Worm (Caenorhabditis elegans) whole organism, L1 larva: ENCODE measurements around the gene K08B5.1.

Source experiments
- C34B4.2 ChIP-seq: sonication (generic microtip); optimal IDR thresholded peaks from 2 replicates; lab custom pipeline; 2017; ENCODE audit warnings: mild to moderate bottlenecking, missing genetic modification characterization, missing compliant biosample characterization
- F16B12.6 ChIP-seq: fragments of 150-350 bp; optimal IDR thresholded peaks from 2 replicates; lab custom pipeline; 2014; ENCODE audit warnings: missing biosample characterization, missing genetic modification characterization
- Y116A8C.19 ChIP-seq: sonication (generic microtip); optimal IDR thresholded peaks from 2 replicates; lab custom pipeline; 2016; ENCODE audit warnings: missing compliant biosample characterization, missing genetic modification characterization, borderline replicate concordance
- blmp-1 ChIP-seq: fragments of 150-350 bp; optimal IDR thresholded peaks from 2 replicates; lab custom pipeline; 2014; ENCODE audit warnings: missing biosample characterization, missing genetic modification characterization
- dsc-1 ChIP-seq: sonication (generic microtip); optimal IDR thresholded peaks from 2 replicates; lab custom pipeline; 2016; ENCODE audit warnings: mild to moderate bottlenecking, missing genetic modification characterization, missing compliant biosample characterization
- efl-1 ChIP-seq, 4 experiments: fragments of 150-350 bp; optimal IDR thresholded peaks in 3 of 4; peaks in 1 of 4; 1 replicate in 1 of 4; 2 replicates in 3 of 4; lab custom pipeline; 2014; ENCODE audit warnings: missing biosample characterization in 2 of 4, missing genetic modification characterization in 2 of 4, missing genetic modification reagents in 2 of 4
- elt-2 ChIP-seq: sonication (generic microtip); optimal IDR thresholded peaks from 2 replicates; lab custom pipeline; 2016; ENCODE audit warnings: missing genetic modification characterization, mild to moderate bottlenecking, inconsistent platforms, missing compliant biosample characterization, missing genetic modification reagents
- fkh-4 ChIP-seq: sonication (generic microtip); optimal IDR thresholded peaks from 2 replicates; lab custom pipeline; 2016; ENCODE audit warnings: missing compliant biosample characterization, missing genetic modification characterization, borderline replicate concordance
- fos-1 ChIP-seq: fragments of 150-350 bp; optimal IDR thresholded peaks from 2 replicates; lab custom pipeline; 2014; ENCODE audit warnings: missing biosample characterization, missing genetic modification characterization
- hlh-17 ChIP-seq: fragments of 200-800 bp; sonication (Bioruptor generic); optimal IDR thresholded peaks from 2 replicates; lab custom pipeline; 2018; ENCODE audit warnings: missing genetic modification characterization, mild to moderate bottlenecking, missing compliant biosample characterization, moderate library complexity, borderline replicate concordance
- lin-14 ChIP-seq: fragments of 200-800 bp; sonication (Bioruptor generic); optimal IDR thresholded peaks from 2 replicates; lab custom pipeline; 2018; ENCODE audit warnings: mild to moderate bottlenecking, missing genetic modification characterization, moderate library complexity, missing compliant biosample characterization
- lin-15B ChIP-seq: fragments of 150-350 bp; sonication (generic microtip); optimal IDR thresholded peaks from 3 replicates; lab custom pipeline; 2014; ENCODE audit warnings: missing biosample characterization, missing genetic modification characterization
- lin-39 ChIP-seq: fragments of 150-350 bp; optimal IDR thresholded peaks from 2 replicates; lab custom pipeline; 2014; ENCODE audit warnings: missing biosample characterization, missing genetic modification reagents, missing genetic modification characterization
- lir-3 ChIP-seq: sonication (generic microtip); optimal IDR thresholded peaks from 2 replicates; lab custom pipeline; 2016; ENCODE audit warnings: mild to moderate bottlenecking, missing genetic modification characterization, moderate library complexity, missing compliant biosample characterization; ENCODE audit not compliant: poor library complexity
- lsy-2 ChIP-seq, 2 experiments: fragments of 150-350 bp; optimal IDR thresholded peaks; 2 replicates each; lab custom pipeline; 2014; ENCODE audit warnings: missing biosample characterization in 2 of 2, missing genetic modification characterization in 2 of 2
- mab-9 ChIP-seq: fragments of 200-800 bp; sonication (Bioruptor generic); IDR thresholded peaks from 2 replicates; pipeline ENCODE4 v1.3.6; 2022; ENCODE audit warnings: missing genetic modification reagents, missing genetic modification characterization, missing compliant biosample characterization
- mdl-1 ChIP-seq, 2 experiments: fragments of 150-350 bp; optimal IDR thresholded peaks; 2 replicates each; lab custom pipeline; 2014 to 2017; ENCODE audit warnings: missing biosample characterization in 2 of 2, missing genetic modification characterization in 2 of 2, inconsistent platforms in 1 of 2
- nhr-19 ChIP-seq: fragments of 200-800 bp; sonication (Bioruptor generic); conservative IDR thresholded peaks from 2 replicates; pipeline ENCODE4 v1.3.6; 2022; ENCODE audit warnings: missing genetic modification characterization, missing compliant biosample characterization
- nhr-20 ChIP-seq: sonication (generic microtip); optimal IDR thresholded peaks from 2 replicates; lab custom pipeline; 2016; ENCODE audit warnings: mild to moderate bottlenecking, missing genetic modification characterization, missing compliant biosample characterization
- nhr-237 ChIP-seq: fragments of 150-350 bp; optimal IDR thresholded peaks from 2 replicates; lab custom pipeline; 2014; ENCODE audit warnings: missing biosample characterization, missing genetic modification characterization
- nhr-47 ChIP-seq: sonication (generic microtip); optimal IDR thresholded peaks from 2 replicates; lab custom pipeline; 2016; ENCODE audit warnings: mild to moderate bottlenecking, missing genetic modification characterization, moderate library complexity, missing compliant biosample characterization
- nhr-71 ChIP-seq: sonication (generic microtip); optimal IDR thresholded peaks from 2 replicates; lab custom pipeline; 2016; ENCODE audit warnings: mild to moderate bottlenecking, missing genetic modification characterization, moderate library complexity, missing compliant biosample characterization
- pqm-1 ChIP-seq: sonication (generic microtip); optimal IDR thresholded peaks from 3 replicates; lab custom pipeline; 2017; ENCODE audit warnings: missing biosample characterization, missing genetic modification characterization
- rnt-1 ChIP-seq: sonication (generic microtip); optimal IDR thresholded peaks from 2 replicates; lab custom pipeline; 2016; ENCODE audit warnings: mild to moderate bottlenecking, missing genetic modification characterization, moderate library complexity, missing compliant biosample characterization
- skn-1 ChIP-seq: fragments of 150-350 bp; optimal IDR thresholded peaks from 2 replicates; lab custom pipeline; 2014; ENCODE audit warnings: missing biosample characterization, missing genetic modification characterization
- snu-23 ChIP-seq: sonication (generic microtip); optimal IDR thresholded peaks from 2 replicates; lab custom pipeline; 2016; ENCODE audit warnings: missing genetic modification characterization, missing compliant biosample characterization
- sox-4 ChIP-seq: sonication (generic microtip); optimal IDR thresholded peaks from 2 replicates; lab custom pipeline; 2016; ENCODE audit warnings: missing genetic modification characterization, missing compliant biosample characterization
- sup-37 ChIP-seq: fragments of 200-800 bp; sonication (Bioruptor generic); optimal IDR thresholded peaks from 2 replicates; lab custom pipeline; 2018; ENCODE audit warnings: mild to moderate bottlenecking, missing genetic modification characterization, missing compliant biosample characterization
- swsn-7 ChIP-seq: sonication (generic microtip); optimal IDR thresholded peaks from 2 replicates; lab custom pipeline; 2016; ENCODE audit warnings: missing genetic modification characterization, missing compliant biosample characterization
- tlp-1 ChIP-seq: fragments of 150-350 bp; optimal IDR thresholded peaks from 2 replicates; lab custom pipeline; 2014; ENCODE audit warnings: missing biosample characterization, missing genetic modification characterization
- unc-130 ChIP-seq: fragments of 150-350 bp; optimal IDR thresholded peaks from 2 replicates; lab custom pipeline; 2017; ENCODE audit warnings: missing biosample characterization, missing genetic modification characterization, inconsistent platforms
- unc-86 ChIP-seq: sonication (generic microtip); optimal IDR thresholded peaks from 2 replicates; lab custom pipeline; 2016; ENCODE audit warnings: missing genetic modification characterization, missing compliant biosample characterization
- xbp-1 ChIP-seq: sonication (generic microtip); optimal IDR thresholded peaks from 2 replicates; lab custom pipeline; 2016; ENCODE audit warnings: missing genetic modification characterization, missing compliant biosample characterization
- zag-1 ChIP-seq: fragments of 150-350 bp; optimal IDR thresholded peaks from 2 replicates; lab custom pipeline; 2014; ENCODE audit warnings: missing biosample characterization, missing genetic modification characterization
- zip-4 ChIP-seq: fragments of 200-800 bp; sonication (Bioruptor generic); optimal IDR thresholded peaks from 2 replicates; lab custom pipeline; 2018; ENCODE audit warnings: mild to moderate bottlenecking, missing genetic modification characterization, moderate library complexity, missing compliant biosample characterization

Gene K08B5.1

DNA sequence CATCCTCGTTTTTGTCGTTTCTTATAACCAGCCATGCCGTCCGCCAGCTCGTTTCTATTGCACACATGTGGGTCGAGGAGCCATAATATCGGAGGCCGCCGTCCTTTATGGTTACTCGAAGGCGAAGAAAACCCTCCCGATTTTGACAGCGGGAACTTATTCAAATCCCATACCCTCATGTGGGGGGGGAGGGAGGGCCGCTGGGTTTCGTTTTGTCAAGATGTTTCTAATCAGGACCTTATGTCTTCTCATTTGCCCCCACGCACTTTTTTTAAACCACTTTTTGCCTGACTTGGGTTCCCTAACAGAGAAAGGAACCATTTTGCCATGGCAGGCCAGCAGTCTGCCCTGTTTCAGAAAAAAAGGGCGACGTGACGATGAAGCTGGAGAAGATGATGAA, 25.7 kb upstream of the K08B5.1 start:
- TF ChIP-seq dsc-1 (tag; lab: Kevin White, UChicago) (peak; percentile 81), fkh-4 (tag; lab: Kevin White, UChicago) (peak; percentile 74), lin-14 (no peak)

DNA sequence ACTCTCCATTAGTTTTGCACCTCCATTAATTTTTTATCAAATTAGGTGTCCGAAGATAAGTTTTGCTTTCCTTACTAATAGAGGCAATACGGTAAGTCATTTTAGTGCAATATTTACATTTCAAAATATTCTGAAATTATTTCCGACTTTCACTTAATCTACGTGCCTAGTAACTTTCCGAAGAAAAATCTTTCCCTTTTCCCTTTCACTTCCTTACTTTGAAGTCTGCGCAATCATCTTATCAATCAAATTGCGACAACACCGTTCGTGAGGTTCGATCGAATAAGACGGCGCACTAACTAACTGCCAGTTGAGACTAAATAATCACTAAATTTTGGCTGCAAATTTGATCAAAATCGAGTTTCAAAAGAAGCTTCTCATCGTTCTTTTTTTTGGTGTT, 24.4 kb upstream of the K08B5.1 start:
- TF ChIP-seq nhr-237 (tag; lab: Kevin White, UChicago), result no peak
- peak; percentile 87 for TF ChIP-seq blmp-1

DNA sequence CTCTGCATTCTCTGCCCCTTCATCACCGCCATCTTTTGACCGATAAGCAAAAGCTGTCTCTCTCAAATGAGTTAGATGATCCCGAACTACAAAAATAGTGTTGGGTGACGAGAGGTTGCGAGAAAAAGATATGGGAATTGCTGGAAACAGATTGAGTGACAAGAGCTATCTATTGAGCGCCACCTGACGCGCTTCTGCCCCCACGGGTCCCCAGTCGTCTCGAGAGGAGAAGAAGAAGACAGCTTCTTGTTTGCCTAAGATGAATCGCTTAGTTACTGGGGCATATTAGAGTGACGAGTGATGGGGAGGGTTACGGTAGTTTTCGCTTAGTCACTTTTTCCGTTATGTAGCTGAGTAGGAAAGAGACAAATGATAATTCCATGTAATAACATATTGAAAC, 23.7 kb upstream of the K08B5.1 start:
- no peak for TF ChIP-seq lin-15B
- TF ChIP-seq swsn-7 (tag; lab: Kevin White, UChicago), result peak; percentile 3
- peak in 1 of 2 experiments; percentile 7 for TF ChIP-seq efl-1 (optimal IDR thresholded peaks at IDR 0.05; lab: Kevin White, UChicago)
- no peak for TF ChIP-seq efl-1 (GFP tag; optimal IDR thresholded peaks at IDR 0.05 in 1 of 2; lab: Kevin White, UChicago)
- no peak for TF ChIP-seq elt-2 (tag; lab: Kevin White, UChicago)
- TF ChIP-seq nhr-71 (tag; lab: Kevin White, UChicago), result peak; percentile 81
- TF ChIP-seq skn-1 (tag; lab: Kevin White, UChicago), result no peak
- no peak for TF ChIP-seq F16B12.6
- no peak for TF ChIP-seq zag-1 (tag; lab: Kevin White, UChicago)
- peak; percentile 2 for TF ChIP-seq xbp-1 (tag; lab: Kevin White, UChicago)
- peak; percentile 77 for TF ChIP-seq rnt-1 (tag; lab: Kevin White, UChicago)
- TF ChIP-seq nhr-20 (tag; lab: Kevin White, UChicago), result peak; percentile 30
- no peak for TF ChIP-seq pqm-1 (tag; lab: Kevin White, UChicago)
- peak; percentile 13 for TF ChIP-seq nhr-47
- TF ChIP-seq snu-23 (GFP tag; lab: Kevin White, UChicago), result peak; percentile 51
- no peak for TF ChIP-seq fos-1 (tag; lab: Kevin White, UChicago)
- TF ChIP-seq mdl-1 (tag; optimal IDR thresholded peaks at IDR 0.05; lab: Kevin White, UChicago), result no peak
- peak; percentile 28 for TF ChIP-seq lin-39 (tag; lab: Kevin White, UChicago)
- TF ChIP-seq lin-14, result peak; percentile 74
- peak; percentile 44 to 65 for TF ChIP-seq lsy-2 (tag; optimal IDR thresholded peaks at IDR 0.05; lab: Kevin White, UChicago)
- peak; percentile 25 for TF ChIP-seq unc-130 (tag; lab: Kevin White, UChicago)
- no peak for TF ChIP-seq C34B4.2 (tag; lab: Kevin White, UChicago)
- no peak for TF ChIP-seq zip-4 (GFP tag; lab: Kevin White, UChicago)
- no peak for TF ChIP-seq Y116A8C.19
- TF ChIP-seq mab-9 (GFP tag; lab: Robert Waterston, UW), result no peak
- no peak for TF ChIP-seq lir-3
- TF ChIP-seq hlh-17, result no peak
- TF ChIP-seq nhr-19, result peak; percentile 69
- TF ChIP-seq unc-86 (tag; lab: Kevin White, UChicago), result no peak

DNA sequence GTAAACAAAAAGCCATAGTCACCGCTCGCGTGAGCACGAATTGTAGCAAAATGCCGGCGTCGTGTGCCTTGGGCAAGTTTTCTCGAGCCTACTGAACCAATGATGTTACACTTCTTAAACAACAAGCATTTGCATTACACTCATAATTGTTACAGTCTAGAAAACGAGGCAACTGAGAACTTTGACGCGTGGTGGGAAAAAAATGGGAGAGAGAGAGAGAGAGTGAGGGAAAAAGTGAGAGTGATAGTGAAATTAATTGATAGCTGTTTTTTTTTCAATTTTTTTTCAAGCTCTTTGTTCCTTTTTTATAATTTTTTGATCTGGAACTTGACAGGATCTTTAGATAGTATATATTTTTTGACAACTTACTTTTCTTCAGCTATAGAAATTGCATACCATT, 23.0 kb upstream of the K08B5.1 start:
- TF ChIP-seq tlp-1 (tag; lab: Kevin White, UChicago) (no peak), efl-1 (optimal IDR thresholded peaks at IDR 0.05; lab: Kevin White, UChicago) (no peak), efl-1 (GFP tag; optimal IDR thresholded peaks at IDR 0.05 in 1 of 2; lab: Kevin White, UChicago) (peak in 1 of 2 experiments; percentile 50), rnt-1 (tag; lab: Kevin White, UChicago) (peak; percentile 8), sup-37 (GFP tag; lab: Kevin White, UChicago) (no peak), sox-4 (tag; lab: Kevin White, UChicago) (no peak)
- TF ChIP-seq, all 84 proteins: peak for 2
